Fruit fly (Drosophila melanogaster) whole organism, embryonic: Measurements from ENCODE around the gene CG13667.

ENCODE experiments used
- CG4820 ChIP-seq: fragments of 200-800 bp; sonication (Bioruptor generic); optimal IDR thresholded peaks from 3 replicates; lab custom pipeline; 2016; ENCODE audit warnings: missing biosample characterization, missing genetic modification characterization
- Gug ChIP-seq: fragments of 200-800 bp; sonication (Bioruptor generic); IDR thresholded peaks from 4 replicates; pipeline ENCODE4 v1.3.6; 2022; ENCODE audit warnings: missing biosample characterization, missing genetic modification characterization
- jing ChIP-seq: fragments of 200-800 bp; sonication (Bioruptor generic); optimal IDR thresholded peaks from 2 replicates; lab custom pipeline; 2018; ENCODE audit warnings: missing biosample characterization, mild to moderate bottlenecking, missing genetic modification characterization

dm6 chr3L:8456472-8457049 is 51.3 kb downstream of the CG13667 start:
- no peak for TF ChIP-seq Gug (GFP tag; lab: Robert Waterston, UW)
- TF ChIP-seq CG4820 (GFP tag; lab: Kevin White, UChicago), result no peak
- no peak for TF ChIP-seq jing (GFP tag; lab: Kevin White, UChicago)
